Worm (Caenorhabditis elegans) whole organism, L1 larva: ENCODE data around the gene ddx-19.
A peak's percentile ranks its signal among the peaks of the same experiment; 100 is the strongest.

Experiments used
- C04F5.9 ChIP-seq: sonication (generic microtip); optimal IDR thresholded peaks from 2 replicates; lab custom pipeline; 2016; ENCODE audit warnings: missing genetic modification characterization, missing compliant biosample characterization
- Y116A8C.19 ChIP-seq: sonication (generic microtip); optimal IDR thresholded peaks from 2 replicates; lab custom pipeline; 2016; ENCODE audit warnings: missing compliant biosample characterization, missing genetic modification characterization, borderline replicate concordance
- aha-1 ChIP-seq: fragments of 150-350 bp; optimal IDR thresholded peaks from 2 replicates; lab custom pipeline; 2014; ENCODE audit warnings: missing biosample characterization, missing genetic modification characterization
- blmp-1 ChIP-seq: fragments of 150-350 bp; optimal IDR thresholded peaks from 2 replicates; lab custom pipeline; 2014; ENCODE audit warnings: missing biosample characterization, missing genetic modification characterization
- ceh-8 ChIP-seq: fragments of 200-800 bp; sonication (Bioruptor generic); optimal IDR thresholded peaks from 2 replicates; lab custom pipeline; 2018; ENCODE audit warnings: mild to moderate bottlenecking, missing genetic modification characterization, moderate library complexity, missing compliant biosample characterization
- ceh-90 ChIP-seq: sonication (generic microtip); optimal IDR thresholded peaks from 2 replicates; lab custom pipeline; 2016; ENCODE audit warnings: missing genetic modification characterization, missing compliant biosample characterization
- ces-1 ChIP-seq: fragments of 150-350 bp; optimal IDR thresholded peaks from 2 replicates; lab custom pipeline; 2014; ENCODE audit warnings: missing biosample characterization, missing genetic modification reagents, missing genetic modification characterization
- dsc-1 ChIP-seq: sonication (generic microtip); optimal IDR thresholded peaks from 2 replicates; lab custom pipeline; 2016; ENCODE audit warnings: mild to moderate bottlenecking, missing genetic modification characterization, missing compliant biosample characterization
- efl-1 ChIP-seq, 4 experiments: fragments of 150-350 bp; optimal IDR thresholded peaks in 3 of 4; peaks in 1 of 4; 1 replicate in 1 of 4; 2 replicates in 3 of 4; lab custom pipeline; 2014; ENCODE audit warnings: missing biosample characterization in 2 of 4, missing genetic modification characterization in 2 of 4, missing genetic modification reagents in 2 of 4
- egl-27 ChIP-seq, 2 experiments: fragments of 150-350 bp in 1 of 2; sonication (generic microtip); optimal IDR thresholded peaks; 3 replicates each; lab custom pipeline; 2017 to 2018; ENCODE audit warnings: missing biosample characterization in 2 of 2, missing genetic modification characterization in 2 of 2, missing genetic modification reagents in 2 of 2
- elt-2 ChIP-seq: sonication (generic microtip); optimal IDR thresholded peaks from 2 replicates; lab custom pipeline; 2016; ENCODE audit warnings: missing genetic modification characterization, mild to moderate bottlenecking, inconsistent platforms, missing compliant biosample characterization, missing genetic modification reagents
- elt-3 ChIP-seq, 6 experiments: fragments of 150-350 bp in 1 of 6; sonication (generic microtip); optimal IDR thresholded peaks; 2 replicates each; lab custom pipeline; 2017 to 2018; ENCODE audit warnings: missing biosample characterization in 6 of 6, missing genetic modification characterization in 6 of 6, inconsistent platforms in 1 of 6
- hlh-4 ChIP-seq: sonication (generic microtip); optimal IDR thresholded peaks from 2 replicates; lab custom pipeline; 2016; ENCODE audit warnings: mild to moderate bottlenecking, missing genetic modification characterization, missing compliant biosample characterization
- hpl-2 ChIP-seq: fragments of 150-350 bp; optimal IDR thresholded peaks from 2 replicates; lab custom pipeline; 2014; ENCODE audit warnings: missing biosample characterization, missing genetic modification reagents, missing genetic modification characterization
- isw-1 ChIP-seq: fragments of 200-800 bp; sonication (Bioruptor generic); IDR thresholded peaks from 2 replicates; pipeline ENCODE4 v1.3.6; 2022; ENCODE audit warnings: missing genetic modification characterization, missing compliant biosample characterization
- jun-1 ChIP-seq: fragments of 150-350 bp; optimal IDR thresholded peaks from 2 replicates; lab custom pipeline; 2014; ENCODE audit warnings: missing biosample characterization, missing genetic modification reagents, missing genetic modification characterization
- lin-13 ChIP-seq: fragments of 150-350 bp; optimal IDR thresholded peaks from 2 replicates; lab custom pipeline; 2014; ENCODE audit warnings: missing biosample characterization, missing genetic modification reagents, missing genetic modification characterization
- lin-14 ChIP-seq: fragments of 200-800 bp; sonication (Bioruptor generic); optimal IDR thresholded peaks from 2 replicates; lab custom pipeline; 2018; ENCODE audit warnings: mild to moderate bottlenecking, missing genetic modification characterization, moderate library complexity, missing compliant biosample characterization
- lin-15B ChIP-seq: fragments of 150-350 bp; sonication (generic microtip); optimal IDR thresholded peaks from 3 replicates; lab custom pipeline; 2014; ENCODE audit warnings: missing biosample characterization, missing genetic modification characterization
- lin-35 ChIP-seq, 2 experiments: fragments of 150-350 bp; optimal IDR thresholded peaks; 2 replicates each; lab custom pipeline; 2014; ENCODE audit warnings: missing biosample characterization in 2 of 2, missing genetic modification characterization in 2 of 2, missing genetic modification reagents in 2 of 2
- lin-39 ChIP-seq: fragments of 150-350 bp; optimal IDR thresholded peaks from 2 replicates; lab custom pipeline; 2014; ENCODE audit warnings: missing biosample characterization, missing genetic modification reagents, missing genetic modification characterization
- lir-3 ChIP-seq: sonication (generic microtip); optimal IDR thresholded peaks from 2 replicates; lab custom pipeline; 2016; ENCODE audit warnings: mild to moderate bottlenecking, missing genetic modification characterization, moderate library complexity, missing compliant biosample characterization; ENCODE audit not compliant: poor library complexity
- lsy-2 ChIP-seq, 2 experiments: fragments of 150-350 bp; optimal IDR thresholded peaks; 2 replicates each; lab custom pipeline; 2014; ENCODE audit warnings: missing biosample characterization in 2 of 2, missing genetic modification characterization in 2 of 2
- mdl-1 ChIP-seq, 2 experiments: fragments of 150-350 bp; optimal IDR thresholded peaks; 2 replicates each; lab custom pipeline; 2014 to 2017; ENCODE audit warnings: missing biosample characterization in 2 of 2, missing genetic modification characterization in 2 of 2, inconsistent platforms in 1 of 2
- mep-1 ChIP-seq: fragments of 150-350 bp; optimal IDR thresholded peaks from 2 replicates; lab custom pipeline; 2014; ENCODE audit warnings: missing biosample characterization, missing genetic modification characterization
- nhr-11 ChIP-seq: fragments of 150-350 bp; optimal IDR thresholded peaks from 2 replicates; lab custom pipeline; 2014; ENCODE audit warnings: missing biosample characterization, missing genetic modification characterization
- nhr-19 ChIP-seq: fragments of 200-800 bp; sonication (Bioruptor generic); conservative IDR thresholded peaks from 2 replicates; pipeline ENCODE4 v1.3.6; 2022; ENCODE audit warnings: missing genetic modification characterization, missing compliant biosample characterization
- nhr-20 ChIP-seq: sonication (generic microtip); optimal IDR thresholded peaks from 2 replicates; lab custom pipeline; 2016; ENCODE audit warnings: mild to moderate bottlenecking, missing genetic modification characterization, missing compliant biosample characterization
- nhr-47 ChIP-seq: sonication (generic microtip); optimal IDR thresholded peaks from 2 replicates; lab custom pipeline; 2016; ENCODE audit warnings: mild to moderate bottlenecking, missing genetic modification characterization, moderate library complexity, missing compliant biosample characterization
- nhr-71 ChIP-seq: sonication (generic microtip); optimal IDR thresholded peaks from 2 replicates; lab custom pipeline; 2016; ENCODE audit warnings: mild to moderate bottlenecking, missing genetic modification characterization, moderate library complexity, missing compliant biosample characterization
- nhr-90 ChIP-seq: sonication (generic microtip); optimal IDR thresholded peaks from 2 replicates; lab custom pipeline; 2016; ENCODE audit warnings: mild to moderate bottlenecking, missing genetic modification characterization, missing compliant biosample characterization; ENCODE audit not compliant: poor library complexity
- pqm-1 ChIP-seq: sonication (generic microtip); optimal IDR thresholded peaks from 3 replicates; lab custom pipeline; 2017; ENCODE audit warnings: missing biosample characterization, missing genetic modification characterization
- rnt-1 ChIP-seq: sonication (generic microtip); optimal IDR thresholded peaks from 2 replicates; lab custom pipeline; 2016; ENCODE audit warnings: mild to moderate bottlenecking, missing genetic modification characterization, moderate library complexity, missing compliant biosample characterization
- skn-1 ChIP-seq: fragments of 150-350 bp; optimal IDR thresholded peaks from 2 replicates; lab custom pipeline; 2014; ENCODE audit warnings: missing biosample characterization, missing genetic modification characterization
- snpc-4 ChIP-seq: fragments of 150-350 bp; optimal IDR thresholded peaks from 2 replicates; lab custom pipeline; 2014; ENCODE audit warnings: missing biosample characterization, missing genetic modification characterization
- snu-23 ChIP-seq: sonication (generic microtip); optimal IDR thresholded peaks from 2 replicates; lab custom pipeline; 2016; ENCODE audit warnings: missing genetic modification characterization, missing compliant biosample characterization
- sptf-1 ChIP-seq: fragments of 150-350 bp; optimal IDR thresholded peaks from 2 replicates; lab custom pipeline; 2014; ENCODE audit warnings: missing biosample characterization, missing genetic modification characterization
- swsn-7 ChIP-seq: sonication (generic microtip); optimal IDR thresholded peaks from 2 replicates; lab custom pipeline; 2016; ENCODE audit warnings: missing genetic modification characterization, missing compliant biosample characterization
- tbx-2 ChIP-seq: sonication (generic microtip); optimal IDR thresholded peaks from 2 replicates; lab custom pipeline; 2016; ENCODE audit warnings: missing genetic modification characterization, missing compliant biosample characterization
- tlp-1 ChIP-seq: fragments of 150-350 bp; optimal IDR thresholded peaks from 2 replicates; lab custom pipeline; 2014; ENCODE audit warnings: missing biosample characterization, missing genetic modification characterization
- unc-62 ChIP-seq: fragments of 150-350 bp; optimal IDR thresholded peaks from 2 replicates; lab custom pipeline; 2014; ENCODE audit warnings: missing biosample characterization, missing genetic modification reagents, missing genetic modification characterization
- unc-86 ChIP-seq: sonication (generic microtip); optimal IDR thresholded peaks from 2 replicates; lab custom pipeline; 2016; ENCODE audit warnings: missing genetic modification characterization, missing compliant biosample characterization
- vab-15 ChIP-seq: sonication (generic microtip); optimal IDR thresholded peaks from 2 replicates; lab custom pipeline; 2017; ENCODE audit warnings: missing genotype, mild to moderate bottlenecking, missing genetic modification characterization, missing compliant biosample characterization
- zip-4 ChIP-seq: fragments of 200-800 bp; sonication (Bioruptor generic); optimal IDR thresholded peaks from 2 replicates; lab custom pipeline; 2018; ENCODE audit warnings: mild to moderate bottlenecking, missing genetic modification characterization, moderate library complexity, missing compliant biosample characterization
- ztf-11 ChIP-seq, 2 experiments: sonication (generic microtip); optimal IDR thresholded peaks; 2 replicates each; lab custom pipeline; 2016 to 2017; ENCODE audit warnings: missing genetic modification characterization in 2 of 2, missing biosample characterization in 1 of 2, missing compliant biosample characterization in 1 of 2
- ztf-4 ChIP-seq: fragments of 150-350 bp; optimal IDR thresholded peaks from 2 replicates; lab custom pipeline; 2014; ENCODE audit warnings: missing biosample characterization, missing genetic modification characterization

Gene ddx-19

DNA sequence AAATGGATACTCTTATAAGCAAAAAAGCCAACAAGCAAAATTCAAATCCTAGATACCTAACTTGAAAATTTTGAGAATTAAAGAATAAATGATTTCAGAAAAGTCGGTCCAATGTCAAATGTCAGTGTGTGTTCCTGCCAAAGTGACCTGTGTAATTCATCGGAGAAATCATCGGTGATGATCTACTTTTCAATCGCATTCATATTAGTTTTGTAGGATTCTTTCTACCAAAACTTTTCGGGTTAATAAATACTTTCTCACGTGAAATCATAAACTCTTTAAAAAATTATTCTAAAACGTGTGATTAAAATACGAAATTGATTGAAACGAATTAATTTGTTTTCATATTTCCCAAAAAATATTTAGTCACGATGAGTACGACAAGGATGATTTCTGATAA, 45.7 kb upstream of the ddx-19 start, which contains the start of gene F46C5.7:
Gene F46C5.7, plus strand, starts transcription at position 301 of the 400 bp plus-strand sequence.
- TF ChIP-seq lin-15B (tag; lab: Kevin White, UChicago) = no peak
- TF ChIP-seq mep-1 (tag; lab: Kevin White, UChicago) = no peak
- TF ChIP-seq vab-15 (tag; lab: Kevin White, UChicago) = no peak
- no peak for TF ChIP-seq tlp-1 (tag; lab: Kevin White, UChicago)
- TF ChIP-seq nhr-47 (tag; lab: Kevin White, UChicago) = no peak
- no peak for TF ChIP-seq lir-3 (tag; lab: Kevin White, UChicago)
- TF ChIP-seq pqm-1 (tag; lab: Kevin White, UChicago) = no peak
- TF ChIP-seq ces-1 = no peak
- no peak for TF ChIP-seq lin-39 (tag; lab: Kevin White, UChicago)
- no peak for TF ChIP-seq skn-1 (tag; lab: Kevin White, UChicago)
- TF ChIP-seq hlh-4 (tag; lab: Kevin White, UChicago) = no peak
- no peak for TF ChIP-seq lin-14 (GFP tag; lab: Kevin White, UChicago)
- TF ChIP-seq aha-1 (tag; lab: Kevin White, UChicago) = no peak
- TF ChIP-seq isw-1 (GFP tag; lab: Robert Waterston, UW) = no peak

DNA sequence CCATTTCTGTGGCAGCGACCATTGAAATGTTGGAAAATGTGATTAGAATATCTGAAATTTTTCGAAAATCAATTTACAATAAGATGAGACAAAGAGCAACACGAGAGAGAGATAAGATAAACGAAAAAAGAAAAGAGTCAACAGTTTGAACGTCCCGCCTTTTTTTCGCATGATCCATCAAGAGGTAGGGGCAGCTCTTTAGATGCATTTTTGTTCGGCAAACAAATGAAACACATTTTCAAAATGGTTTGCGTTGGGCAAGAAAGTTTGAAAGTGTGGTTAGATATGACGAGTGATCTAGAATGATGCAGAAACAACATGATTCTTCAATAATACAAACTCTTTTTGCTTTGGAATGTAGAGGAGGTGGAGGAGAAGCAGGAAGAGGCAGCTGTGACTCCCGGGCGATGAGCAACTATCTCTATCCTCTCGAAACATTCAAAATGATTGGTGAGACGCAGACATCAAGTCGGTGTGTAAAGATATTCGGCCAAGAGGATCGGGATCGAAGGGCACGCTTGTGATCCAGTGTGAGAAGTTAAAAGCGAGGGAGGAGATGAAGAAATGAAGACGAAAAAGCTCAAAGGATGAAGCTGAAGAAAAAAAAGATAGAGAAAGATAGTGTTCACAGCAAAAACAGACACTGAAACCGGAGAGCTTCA, 40.1 kb upstream of the ddx-19 start, which contains the start of gene F46C5.6:
Gene F46C5.6, minus strand, starts transcription at position 51 of the 662 bp plus-strand sequence.
- TF ChIP-seq aha-1 (tag; lab: Kevin White, UChicago) (no peak), efl-1 (optimal IDR thresholded peaks at IDR 0.05; lab: Kevin White, UChicago) (peak in 1 of 2 experiments; percentile 10), efl-1 (GFP tag; optimal IDR thresholded peaks at IDR 0.05 in 1 of 2; lab: Kevin White, UChicago) (no peak), elt-3 (tag; optimal IDR thresholded peaks at IDR 0.05; lab: Kevin White, UChicago) (no peak), ceh-8 (GFP tag; lab: Kevin White, UChicago) (no peak), elt-2 (tag; lab: Kevin White, UChicago) (no peak), ztf-4 (tag; lab: Kevin White, UChicago) (no peak), nhr-11 (tag; lab: Kevin White, UChicago) (no peak), ztf-11 (tag; optimal IDR thresholded peaks at IDR 0.05; lab: Kevin White, UChicago) (no peak), unc-62 (GFP tag; lab: Kevin White, UChicago) (no peak), mdl-1 (tag; optimal IDR thresholded peaks at IDR 0.05; lab: Kevin White, UChicago) (no peak), unc-86 (tag; lab: Kevin White, UChicago) (no peak), nhr-71 (tag; lab: Kevin White, UChicago) (peak; percentile 73), nhr-20 (tag; lab: Kevin White, UChicago) (peak; percentile 39), snpc-4 (tag; lab: Kevin White, UChicago) (no peak), snu-23 (GFP tag; lab: Kevin White, UChicago) (peak; percentile 45), C04F5.9 (tag; lab: Kevin White, UChicago) (no peak), mep-1 (tag; lab: Kevin White, UChicago) (no peak), nhr-19 (GFP tag; lab: Robert Waterston, UW) (peak; percentile 30; the same call in 1 of the 2 replicates), ceh-90 (tag; lab: Kevin White, UChicago) (no peak), lin-13 (GFP tag; lab: Kevin White, UChicago) (no peak), sptf-1 (tag; lab: Kevin White, UChicago) (no peak), nhr-90 (tag; lab: Kevin White, UChicago) (no peak), zip-4 (GFP tag; lab: Kevin White, UChicago) (no peak), lsy-2 (tag; optimal IDR thresholded peaks at IDR 0.05; lab: Kevin White, UChicago) (peak in 1 of 2 experiments; percentile 40), tbx-2 (tag; lab: Kevin White, UChicago) (peak; percentile 19), dsc-1 (tag; lab: Kevin White, UChicago) (peak; percentile 53), hpl-2 (GFP tag; lab: Kevin White, UChicago) (no peak), Y116A8C.19 (tag; lab: Kevin White, UChicago) (no peak), blmp-1 (tag; lab: Kevin White, UChicago) (no peak), ces-1 (no peak), jun-1 (tag; lab: Kevin White, UChicago) (no peak), rnt-1 (tag; lab: Kevin White, UChicago) (peak; percentile 66), egl-27 (tag; optimal IDR thresholded peaks at IDR 0.05; lab: Kevin White, UChicago) (no peak), swsn-7 (tag; lab: Kevin White, UChicago) (peak; percentile 9), lin-14 (GFP tag; lab: Kevin White, UChicago) (peak; percentile 83), lin-35 (GFP tag; optimal IDR thresholded peaks at IDR 0.05; lab: Kevin White, UChicago) (peak in 1 of 2 experiments; percentile 13)
